Worm (Caenorhabditis elegans): ENCODE data around the gene hrpa-1.

- TF ChIP-seq ztf-23 (GFP tag; IDR thresholded peaks at IDR 0.05) (no peak), cog-1 (tag; optimal IDR thresholded peaks at IDR 0.05) (no peak), ref-1 (GFP tag; conservative IDR thresholded peaks at IDR 0.05) (no peak)
Observed at ce11 chrIV:3298300-3298699, 40.4 kb downstream of the hrpa-1 start, which contains the start of gene W08E12.6.
